Fruit fly (Drosophila melanogaster) whole organism, embryonic: ENCODE measurements around the gene uncNacbeta.

Experiments
- Bgb ChIP-seq: fragments of 200-800 bp; sonication (Bioruptor generic); IDR thresholded peaks from 2 replicates; pipeline ENCODE4 v1.3.6; 2022; ENCODE audit warnings: missing biosample characterization, missing genetic modification characterization; ENCODE audit not compliant: partially characterized antibody
- BtbVII ChIP-seq: fragments of 200-800 bp; sonication (Bioruptor generic); optimal IDR thresholded peaks from 3 replicates; lab custom pipeline; 2017; ENCODE audit warnings: missing biosample characterization, mild to moderate bottlenecking, missing genetic modification characterization
- CG10209 ChIP-seq: fragments of 200-800 bp; sonication (Bioruptor generic); optimal IDR thresholded peaks from 3 replicates; lab custom pipeline; 2017; ENCODE audit warnings: missing biosample characterization, mild to moderate bottlenecking, missing genetic modification characterization, missing genetic modification reagents
- CG10321 ChIP-seq: fragments of 200-800 bp; sonication (Bioruptor generic); IDR thresholded peaks from 2 replicates; pipeline ENCODE4 v1.3.6; 2022; ENCODE audit warnings: missing biosample characterization, missing genetic modification characterization
- CG10462 ChIP-seq: fragments of 200-800 bp; sonication (Bioruptor generic); optimal IDR thresholded peaks from 2 replicates; lab custom pipeline; 2016; ENCODE audit warnings: missing biosample characterization, missing genetic modification characterization
- CG10959 ChIP-seq: fragments of 200-800 bp; sonication (Bioruptor generic); IDR thresholded peaks from 2 replicates; pipeline ENCODE4 v1.3.6; 2022; ENCODE audit warnings: missing biosample characterization, missing genetic modification characterization
- CG12219 ChIP-seq: fragments of 200-800 bp; sonication (Bioruptor generic); optimal IDR thresholded peaks from 3 replicates; lab custom pipeline; 2018; ENCODE audit warnings: missing biosample characterization, mild to moderate bottlenecking, missing genetic modification characterization
- CG13123 ChIP-seq: fragments of 200-800 bp; sonication (Bioruptor generic); optimal IDR thresholded peaks from 2 replicates; lab custom pipeline; 2016; ENCODE audit warnings: missing biosample characterization, missing genetic modification characterization
- CG15601 ChIP-seq: fragments of 200-800 bp; sonication (Bioruptor generic); optimal IDR thresholded peaks from 3 replicates; lab custom pipeline; 2019; ENCODE audit warnings: missing biosample characterization, mild to moderate bottlenecking, missing genetic modification characterization, moderate library complexity
- CG17186 ChIP-seq: fragments of 200-800 bp; sonication (Bioruptor generic); optimal IDR thresholded peaks from 3 replicates; lab custom pipeline; 2017; ENCODE audit warnings: missing biosample characterization, missing genetic modification reagents, missing genetic modification characterization
- CG2129 ChIP-seq: fragments of 200-800 bp; sonication (Bioruptor generic); IDR thresholded peaks from 2 replicates; pipeline ENCODE4 v1.3.6; 2022; ENCODE audit warnings: missing biosample characterization, missing genetic modification characterization; ENCODE audit not compliant: partially characterized antibody
- CG32772 ChIP-seq: fragments of 200-800 bp; sonication (Bioruptor generic); IDR thresholded peaks from 2 replicates; pipeline ENCODE4 v1.3.6; 2022; ENCODE audit warnings: missing biosample characterization, missing genetic modification characterization
- CG4730 ChIP-seq: fragments of 200-800 bp; sonication (Bioruptor generic); IDR thresholded peaks from 2 replicates; pipeline ENCODE4 v1.3.6; 2022; ENCODE audit warnings: missing biosample characterization, missing genetic modification characterization
- CG5180 ChIP-seq: fragments of 200-800 bp; sonication (Bioruptor generic); optimal IDR thresholded peaks from 3 replicates; lab custom pipeline; 2017; ENCODE audit warnings: missing biosample characterization, missing genetic modification characterization, mild to moderate bottlenecking, moderate library complexity, missing genetic modification reagents
- CG6791 ChIP-seq: fragments of 200-800 bp; sonication (Bioruptor generic); IDR thresholded peaks from 3 replicates; pipeline ENCODE4 v1.3.6; 2022; ENCODE audit warnings: missing biosample characterization, missing genetic modification characterization; ENCODE audit not compliant: partially characterized antibody
- CG7357 ChIP-seq: fragments of 200-800 bp; sonication (Bioruptor generic); IDR thresholded peaks from 3 replicates; pipeline ENCODE4 v1.3.6; 2022; ENCODE audit warnings: missing biosample characterization, missing genetic modification characterization
- CG7839 ChIP-seq: fragments of 200-800 bp; sonication (Bioruptor generic); optimal IDR thresholded peaks from 3 replicates; lab custom pipeline; 2018; ENCODE audit warnings: missing biosample characterization, mild to moderate bottlenecking, missing genetic modification characterization, moderate library complexity
- CG8388 ChIP-seq: fragments of 200-800 bp; sonication (Bioruptor generic); optimal IDR thresholded peaks from 2 replicates; lab custom pipeline; 2019; ENCODE audit warnings: missing biosample characterization, mild to moderate bottlenecking, missing genetic modification characterization, moderate library complexity
- Drgx ChIP-seq: fragments of 200-800 bp; sonication (Bioruptor generic); IDR thresholded peaks from 2 replicates; pipeline ENCODE4 v1.3.6; 2022; ENCODE audit warnings: missing biosample characterization, missing genetic modification characterization
- HmgD ChIP-seq: fragments of 200-800 bp; sonication (Bioruptor generic); optimal IDR thresholded peaks from 3 replicates; lab custom pipeline; 2016; ENCODE audit warnings: missing biosample characterization, missing genetic modification characterization
- Mrtf ChIP-seq: fragments of 200-800 bp; sonication (Bioruptor generic); IDR thresholded peaks from 3 replicates; pipeline ENCODE4 v1.3.6; 2022; ENCODE audit warnings: missing biosample characterization, missing genetic modification characterization
- Myb ChIP-seq: fragments of 200-800 bp; sonication (Bioruptor generic); optimal IDR thresholded peaks from 2 replicates; lab custom pipeline; 2016; ENCODE audit warnings: missing biosample characterization, missing genetic modification characterization
- Pdp1 ChIP-seq, 2 experiments: fragments of 200-800 bp; sonication (Bioruptor generic); optimal IDR thresholded peaks; 3 replicates each; lab custom pipeline; 2016; ENCODE audit warnings: missing biosample characterization in 2 of 2, missing genetic modification characterization in 2 of 2, mild to moderate bottlenecking in 1 of 2, moderate library complexity in 1 of 2
- Poxn ChIP-seq: fragments of 200-800 bp; sonication (Bioruptor generic); IDR thresholded peaks from 2 replicates; pipeline ENCODE4 v1.3.6; 2022; ENCODE audit warnings: missing biosample characterization, missing genetic modification characterization
- Sry-β ChIP-seq: fragments of 200-800 bp; sonication (Bioruptor generic); optimal IDR thresholded peaks from 2 replicates; lab custom pipeline; 2018; ENCODE audit warnings: missing biosample characterization, mild to moderate bottlenecking, missing genetic modification characterization, moderate library complexity
- Stat92E ChIP-seq, 3 experiments: fragments of >200 bp in 2 of 3; fragments of 200-800 bp in 1 of 3; sonication (Bioruptor generic) in 1 of 3; optimal IDR thresholded peaks; 2 replicates each; lab custom pipeline; 2017 to 2019; ENCODE audit warnings: missing biosample characterization in 3 of 3, missing genetic modification characterization in 3 of 3, mild to moderate bottlenecking in 1 of 3, moderate library complexity in 1 of 3
- ac ChIP-seq: fragments of 200-800 bp; sonication (Bioruptor generic); optimal IDR thresholded peaks from 3 replicates; lab custom pipeline; 2017; ENCODE audit warnings: missing biosample characterization, mild to moderate bottlenecking, missing genetic modification characterization
- amos ChIP-seq: fragments of 200-800 bp; sonication (Bioruptor generic); IDR thresholded peaks from 2 replicates; pipeline ENCODE4 v1.3.6; 2022; ENCODE audit warnings: missing biosample characterization, missing genetic modification characterization; ENCODE audit not compliant: partially characterized antibody
- ase ChIP-seq: fragments of 200-800 bp; sonication (Bioruptor generic); IDR thresholded peaks from 3 replicates; pipeline ENCODE4 v1.3.6; 2022; ENCODE audit warnings: missing biosample characterization, missing genetic modification characterization
- az2 ChIP-seq: fragments of 200-800 bp; sonication (Bioruptor generic); optimal IDR thresholded peaks from 3 replicates; lab custom pipeline; 2016; ENCODE audit warnings: missing biosample characterization, missing genetic modification characterization
- chif ChIP-seq, 2 experiments: fragments of 200-800 bp; sonication (Bioruptor generic); optimal IDR thresholded peaks; 3 replicates each; lab custom pipeline; 2016; ENCODE audit warnings: missing biosample characterization in 2 of 2, missing genetic modification characterization in 2 of 2
- chn ChIP-seq: fragments of 200-800 bp; sonication (Bioruptor generic); optimal IDR thresholded peaks from 2 replicates; lab custom pipeline; 2016; ENCODE audit warnings: missing biosample characterization, missing genetic modification characterization
- crp ChIP-seq, 2 experiments: fragments of 200-800 bp; sonication (Bioruptor generic); optimal IDR thresholded peaks; 2 replicates in 1 of 2; 3 replicates in 1 of 2; lab custom pipeline; 2017; ENCODE audit warnings: missing biosample characterization in 2 of 2, missing genetic modification characterization in 2 of 2, mild to moderate bottlenecking in 1 of 2, moderate library complexity in 1 of 2
- dmrt99B ChIP-seq: fragments of 200-800 bp; sonication (Bioruptor generic); optimal IDR thresholded peaks from 2 replicates; lab custom pipeline; 2018; ENCODE audit warnings: missing biosample characterization, mild to moderate bottlenecking, missing genetic modification characterization, moderate library complexity
- emc ChIP-seq: fragments of 200-800 bp; sonication (Bioruptor generic); optimal IDR thresholded peaks from 2 replicates; lab custom pipeline; 2016; ENCODE audit warnings: missing biosample characterization, missing genetic modification characterization
- ems ChIP-seq: fragments of 200-800 bp; sonication (Bioruptor generic); optimal IDR thresholded peaks from 3 replicates; lab custom pipeline; 2016; ENCODE audit warnings: missing biosample characterization, missing genetic modification characterization
- h ChIP-seq: fragments of >200 bp; optimal IDR thresholded peaks from 2 replicates; lab custom pipeline; 2017
- hbn ChIP-seq: fragments of 200-800 bp; sonication (Bioruptor generic); IDR thresholded peaks from 2 replicates; pipeline ENCODE4 v1.3.6; 2022; ENCODE audit warnings: missing biosample characterization, missing genetic modification characterization; ENCODE audit not compliant: partially characterized antibody
- hkb ChIP-seq, 2 experiments: fragments of 200-800 bp in 1 of 2; fragments of >200 bp in 1 of 2; sonication (Bioruptor generic) in 1 of 2; IDR thresholded peaks in 1 of 2; optimal IDR thresholded peaks in 1 of 2; 2 replicates each; pipeline versions ENCODE4 v1.3.6 to Lab custom; 2017 to 2022; ENCODE audit warnings: missing biosample characterization in 1 of 2, missing genetic modification characterization in 1 of 2
- jumu ChIP-seq: fragments of 200-800 bp; sonication (Bioruptor generic); optimal IDR thresholded peaks from 3 replicates; lab custom pipeline; 2016; ENCODE audit warnings: missing biosample characterization, missing genetic modification characterization
- kay ChIP-seq: fragments of 200-800 bp; sonication (Bioruptor generic); optimal IDR thresholded peaks from 2 replicates; lab custom pipeline; 2016; ENCODE audit warnings: missing biosample characterization, missing genetic modification characterization
- ken ChIP-seq: fragments of 200-800 bp; sonication (Bioruptor generic); IDR thresholded peaks from 3 replicates; pipeline ENCODE4 v1.3.6; 2022; ENCODE audit warnings: missing biosample characterization, missing genetic modification characterization
- lilli ChIP-seq: fragments of 200-800 bp; sonication (Bioruptor generic); optimal IDR thresholded peaks from 3 replicates; lab custom pipeline; 2016; ENCODE audit warnings: missing biosample characterization, missing genetic modification characterization
- nom ChIP-seq: fragments of 200-800 bp; sonication (Bioruptor generic); optimal IDR thresholded peaks from 2 replicates; lab custom pipeline; 2017; ENCODE audit warnings: missing biosample characterization, missing genetic modification characterization, mild to moderate bottlenecking, moderate library complexity, missing genetic modification reagents
- otp ChIP-seq: fragments of 200-800 bp; sonication (Bioruptor generic); IDR thresholded peaks from 3 replicates; pipeline ENCODE4, ENCODE4 v1.3.6; 2022; ENCODE audit warnings: missing biosample characterization, missing genetic modification characterization
- p53 ChIP-seq: fragments of 200-800 bp; sonication (Bioruptor generic); optimal IDR thresholded peaks from 2 replicates; lab custom pipeline; 2016; ENCODE audit warnings: missing biosample characterization, missing genetic modification characterization
- pho ChIP-seq: fragments of 200-800 bp; sonication (Bioruptor generic); optimal IDR thresholded peaks from 2 replicates; lab custom pipeline; 2016; ENCODE audit warnings: missing biosample characterization, missing genetic modification characterization
- psq ChIP-seq: fragments of 200-800 bp; sonication (Bioruptor generic); optimal IDR thresholded peaks from 2 replicates; lab custom pipeline; 2017; ENCODE audit warnings: missing biosample characterization, missing genetic modification characterization
- tio ChIP-seq: fragments of 200-800 bp; sonication (Bioruptor generic); optimal IDR thresholded peaks from 2 replicates; lab custom pipeline; 2017; ENCODE audit warnings: missing biosample characterization, missing genetic modification characterization, inconsistent platforms
- vvl ChIP-seq: fragments of 200-800 bp; sonication (Bioruptor generic); IDR thresholded peaks from 2 replicates; pipeline ENCODE4 v1.3.6; 2022; ENCODE audit warnings: missing biosample characterization, missing genetic modification characterization

Gene uncNacbeta

dm6 chr2L:568030-568429 is 4.4 kb upstream of the uncNacbeta start, which contains the start of the genes Nle and Sf3b1 (continued):
- TF ChIP-seq CG12219 (GFP tag; lab: Kevin White, UChicago) (no peak), CG7839 (tag; lab: Kevin White, UChicago) (no peak), chif (GFP tag; optimal IDR thresholded peaks at IDR 0.05; lab: Kevin White, UChicago) (peak in 1 of 2 experiments; percentile 37), az2 (GFP tag; lab: Kevin White, UChicago) (peak; percentile 6), ase (GFP tag; lab: Robert Waterston, UW) (no peak), BtbVII (GFP tag; lab: Kevin White, UChicago) (no peak), HmgD (GFP tag; lab: Kevin White, UChicago) (no peak), tio (GFP tag; lab: Kevin White, UChicago) (no peak), psq (GFP tag; lab: Kevin White, UChicago) (peak; percentile 48), CG15601 (tag; lab: Kevin White, UChicago) (no peak), Poxn (GFP tag; lab: Robert Waterston, UW) (no peak), crp (GFP tag; optimal IDR thresholded peaks at IDR 0.05; lab: Kevin White, UChicago) (peak; percentile 11 to 81), CG10959 (GFP tag; lab: Robert Waterston, UW) (no peak), CG2129 (GFP tag; lab: Robert Waterston, UW) (peak; percentile 93), ac (GFP tag; lab: Kevin White, UChicago) (no peak), CG7357 (GFP tag; lab: Robert Waterston, UW) (0 out of 3 replicates have a peak, but pooled peaks have one; percentile 36), CG10321 (GFP tag; lab: Robert Waterston, UW) (no peak), emc (GFP tag; lab: Kevin White, UChicago) (no peak), dmrt99B (no peak), CG5180 (GFP tag; lab: Kevin White, UChicago) (peak; percentile 99), Bgb (GFP tag; lab: Robert Waterston, UW) (peak; percentile 89), pho (GFP tag; lab: Kevin White, UChicago) (peak; percentile 48), p53 (no peak), kay (GFP tag; lab: Kevin White, UChicago) (no peak), hkb (optimal IDR thresholded peaks at IDR 0.05; lab: Kevin White, UChicago) (peak; percentile 54), hkb (GFP tag; IDR thresholded peaks at IDR 0.05; lab: Robert Waterston, UW) (no peak), nom (GFP tag; lab: Kevin White, UChicago) (no peak), Stat92E (GFP tag; optimal IDR thresholded peaks at IDR 0.05; lab: Kevin White, UChicago) (peak in 1 of 3 experiments; percentile 35), CG32772 (GFP tag; lab: Robert Waterston, UW) (peak; percentile 23; the same call in 1 of the 2 replicates), Myb (GFP tag; lab: Kevin White, UChicago) (peak; percentile 9), CG8388 (GFP tag; lab: Kevin White, UChicago) (no peak), CG10209 (GFP tag; lab: Kevin White, UChicago) (no peak), vvl (GFP tag; lab: Robert Waterston, UW) (no peak), lilli (GFP tag; lab: Kevin White, UChicago) (peak; percentile 64), jumu (GFP tag; lab: Kevin White, UChicago) (peak; percentile 37), CG17186 (peak; percentile 54), CG13123 (no peak), Mrtf (GFP tag; lab: Robert Waterston, UW) (no peak), hbn (GFP tag; lab: Robert Waterston, UW) (peak; percentile 97), Drgx (GFP tag; lab: Robert Waterston, UW) (no peak), CG4730 (GFP tag; lab: Robert Waterston, UW) (no peak), CG10462 (GFP tag; lab: Kevin White, UChicago) (peak; percentile 27), otp (GFP tag; lab: Robert Waterston, UW) (no peak), chn (peak; percentile 47), ken (GFP tag; lab: Robert Waterston, UW) (no peak), ems (peak; percentile 24), h (no peak), CG6791 (GFP tag; lab: Robert Waterston, UW) (peak; percentile 85), Pdp1 (GFP tag; optimal IDR thresholded peaks at IDR 0.05; lab: Kevin White, UChicago) (peak in 1 of 2 experiments; percentile 48), Sry-β (GFP tag; lab: Kevin White, UChicago) (peak; percentile 77), amos (GFP tag; lab: Robert Waterston, UW) (peak; percentile 91)
